Worm (Caenorhabditis elegans): ENCODE measurements around the gene glt-6.

glt-6 gene

ce11 chrIV:7503322-7503721 is at the start of gene glt-6:
glt-6 (plus strand) TSS chrIV:7503622.
- no peak for TF ChIP-seq unc-62 (GFP tag; optimal IDR thresholded peaks at IDR 0.05)

- TF ChIP-seq unc-62 (GFP tag; optimal IDR thresholded peaks at IDR 0.05) = no peak
These were observed 49.7 kb upstream of the glt-6 start for ce11 chrIV:7453661-7454159.

ce11 chrIV:7454890-7455289 is 48.5 kb upstream of the glt-6 start:
- TF ChIP-seq unc-62 (GFP tag; optimal IDR thresholded peaks at IDR 0.05) = no peak

- TF ChIP-seq unc-62 (GFP tag; optimal IDR thresholded peaks at IDR 0.05) = no peak
These were observed 47.2 kb upstream of the glt-6 start, which contains the start of gene F13B6.1 for ce11 chrIV:7456225-7456624. F13B6.1 (plus strand) TSS chrIV:7456525.

- TF ChIP-seq unc-62 (GFP tag; optimal IDR thresholded peaks at IDR 0.05) = no peak
These were observed 43.2 kb upstream of the glt-6 start, which contains the start of gene F13B6.2 for ce11 chrIV:7460225-7460624. F13B6.2 (minus strand) TSS chrIV:7460325.

ce11 chrIV:7465857-7466256 is 37.6 kb upstream of the glt-6 start, which contains the start of gene F13B6.3:
F13B6.3 (minus strand) TSS chrIV:7465957.
- TF ChIP-seq unc-62 (GFP tag; optimal IDR thresholded peaks at IDR 0.05) = no peak

- no peak for TF ChIP-seq unc-62 (GFP tag; optimal IDR thresholded peaks at IDR 0.05)
These were observed 36.3 kb upstream of the glt-6 start for ce11 chrIV:7467170-7467569.

ce11 chrIV:7468638-7469037 is 34.8 kb upstream of the glt-6 start:
- TF ChIP-seq unc-62 (GFP tag; optimal IDR thresholded peaks at IDR 0.05) = no peak

- TF ChIP-seq unc-62 (GFP tag; optimal IDR thresholded peaks at IDR 0.05) = no peak
These were observed 33.5 kb upstream of the glt-6 start, which contains the start of gene F55G1.7 for ce11 chrIV:7469782-7470413. F55G1.7 (minus strand) TSS chrIV:7469832.

- TF ChIP-seq unc-62 (GFP tag; optimal IDR thresholded peaks at IDR 0.05) = no peak
These were observed 30.2 kb upstream of the glt-6 start, which contains the start of the genes plk-3 and F55G1.6 for ce11 chrIV:7473159-7473649. plk-3 (minus strand) TSS chrIV:7473209. F55G1.6 (plus strand) TSS chrIV:7473517.

- no peak for TF ChIP-seq unc-62 (GFP tag; optimal IDR thresholded peaks at IDR 0.05)
These were observed 28.6 kb upstream of the glt-6 start, which contains the start of gene slc-25A18.2 for ce11 chrIV:7474826-7475225. slc-25A18.2 (plus strand) TSS chrIV:7475041.

ce11 chrIV:7477197-7477596 is 26.2 kb upstream of the glt-6 start, which contains the start of gene pycr-4:
pycr-4 (minus strand) TSS chrIV:7477297.
- no peak for TF ChIP-seq unc-62 (GFP tag; optimal IDR thresholded peaks at IDR 0.05)

ce11 chrIV:7477697-7478096 is 25.7 kb upstream of the glt-6 start:
- no peak for TF ChIP-seq unc-62 (GFP tag; optimal IDR thresholded peaks at IDR 0.05)

ce11 chrIV:7478134-7478533 is 25.3 kb upstream of the glt-6 start, which contains the start of gene rod-1:
rod-1 (plus strand) TSS chrIV:7478452.
- TF ChIP-seq unc-62 (GFP tag; optimal IDR thresholded peaks at IDR 0.05) = no peak

ce11 chrIV:7486201-7486947 is 17.0 kb upstream of the glt-6 start, which contains the start of the genes his-61 and his-62:
his-61 (minus strand) TSS chrIV:7486217.
his-62 (plus strand) TSS chrIV:7486545.
- no peak for TF ChIP-seq unc-62 (GFP tag; optimal IDR thresholded peaks at IDR 0.05)
